Fruit fly (Drosophila melanogaster) Kc167 (cell line): ENCODE results near the gene CG3748.

Experiments
- Myc ChIP-seq: fragments of >200 bp; optimal IDR thresholded peaks from 2 replicates; lab custom pipeline; 2017; ENCODE audit warnings: missing external identifiers
- Sin3A ChIP-seq: fragments of >200 bp; optimal IDR thresholded peaks from 2 replicates; lab custom pipeline; 2018; ENCODE audit warnings: missing external identifiers
- h ChIP-seq: fragments of >200 bp; optimal IDR thresholded peaks from 3 replicates; lab custom pipeline; 2018; ENCODE audit warnings: missing external identifiers
- insv ChIP-seq: fragments of >200 bp; optimal IDR thresholded peaks from 3 replicates; lab custom pipeline; 2018; ENCODE audit warnings: missing external identifiers
- psq ChIP-seq: fragments of >200 bp; optimal IDR thresholded peaks from 2 replicates; lab custom pipeline; 2017; ENCODE audit warnings: missing external identifiers
- ttk ChIP-seq: sonication (Bioruptor generic); optimal IDR thresholded peaks from 2 replicates; lab custom pipeline; 2017; ENCODE audit warnings: missing external identifiers

Gene CG3748

DNA sequence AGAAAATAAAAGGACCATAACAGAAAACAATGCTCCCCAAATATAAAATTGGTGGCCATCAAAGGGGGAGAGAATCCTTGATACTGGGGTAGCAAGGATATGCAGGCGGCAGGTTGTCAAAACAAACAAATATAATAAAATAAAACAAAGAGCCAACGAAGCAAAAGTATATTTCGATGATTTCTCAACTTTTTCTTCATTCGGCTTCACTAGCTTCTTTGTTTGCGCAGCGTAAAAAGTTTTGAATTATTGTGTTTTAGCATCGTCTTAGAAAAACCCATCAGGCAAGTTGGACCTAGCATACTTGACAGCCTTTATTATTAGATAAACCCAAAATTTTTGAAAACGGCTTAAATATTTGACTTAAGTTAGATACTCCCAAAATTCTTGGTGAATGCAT lies at the start of gene CG3748:
Gene CG3748 (plus strand): TSS at position 301 of the 400 bp plus-strand sequence.
- TF ChIP-seq Myc (lab: Kevin White, UChicago) (no peak), psq (lab: Kevin White, UChicago) (no peak), h (no peak), Sin3A (lab: Kevin White, UChicago) (no peak), insv (lab: Kevin White, UChicago) (no peak), ttk (no peak)

- TF ChIP-seq Myc (lab: Kevin White, UChicago): no peak
- TF ChIP-seq psq (lab: Kevin White, UChicago): no peak
- no peak for TF ChIP-seq insv (lab: Kevin White, UChicago)
- TF ChIP-seq h: no peak
- TF ChIP-seq ttk: no peak
- no peak for TF ChIP-seq Sin3A (lab: Kevin White, UChicago)
Measured at dm6 chr2L:9321022-9321421, 21.6 kb upstream of the CG3748 start.

DNA sequence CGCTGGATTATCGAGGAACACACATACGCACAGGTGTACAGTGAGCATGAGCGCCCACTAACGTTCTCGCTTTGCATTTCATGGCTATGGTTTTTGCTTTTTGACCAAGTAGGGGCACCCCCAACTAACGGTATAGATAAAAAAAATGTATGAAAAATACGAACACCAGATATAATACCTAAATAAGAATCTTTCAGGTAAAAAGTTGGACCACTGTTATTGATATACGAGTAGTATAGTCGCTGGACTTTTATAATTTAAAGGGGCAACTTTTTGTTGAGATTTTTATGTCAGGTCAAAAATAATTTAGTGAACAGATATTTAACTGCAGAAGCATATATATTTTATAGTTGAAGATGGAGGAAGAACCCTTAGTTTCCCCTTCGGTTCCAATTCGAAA lies 15.2 kb upstream of the CG3748 start, which contains the start of gene CG17005:
Gene CG17005 (plus strand): TSS at position 301 of the 400 bp plus-strand sequence.
- TF ChIP-seq psq (lab: Kevin White, UChicago): no peak

DNA sequence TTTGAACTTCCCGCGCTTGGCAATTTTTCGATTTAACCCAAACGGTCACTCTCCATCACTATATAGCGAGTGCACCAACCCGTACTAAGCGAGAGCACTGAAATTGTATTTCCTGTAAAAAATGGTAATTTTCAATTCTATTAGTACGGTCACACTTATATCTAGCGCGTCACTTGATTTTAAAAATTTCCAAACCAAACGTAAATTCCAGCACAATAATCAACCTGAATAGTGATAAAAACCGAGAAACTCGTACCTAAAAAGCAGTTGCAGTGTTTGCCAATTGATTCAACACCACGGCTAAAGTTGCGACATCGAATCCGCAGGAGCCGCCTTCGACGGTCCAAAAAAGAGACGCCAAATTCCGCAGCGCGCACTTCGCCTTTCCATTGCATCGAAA lies 12.0 kb upstream of the CG3748 start, which contains the start of gene Cks30A:
Gene Cks30A (plus strand): TSS at position 136 of the 400 bp plus-strand sequence.
- no peak for TF ChIP-seq psq (lab: Kevin White, UChicago)
- TF ChIP-seq insv (lab: Kevin White, UChicago): no peak
- TF ChIP-seq ttk: no peak
- TF ChIP-seq Sin3A (lab: Kevin White, UChicago): no peak
- no peak for TF ChIP-seq h
- TF ChIP-seq Myc (lab: Kevin White, UChicago): no peak

- TF ChIP-seq insv (lab: Kevin White, UChicago) (no peak), Myc (lab: Kevin White, UChicago) (no peak), psq (lab: Kevin White, UChicago) (no peak), Sin3A (lab: Kevin White, UChicago) (no peak), h (no peak), ttk (no peak)
Measured at dm6 chr2L:9333300-9333876, 9.2 kb upstream of the CG3748 start, which contains the start of gene Eaat1. TSS of gene Eaat1 (plus strand) at chr2L:9333567.

- TF ChIP-seq psq (lab: Kevin White, UChicago): no peak
- TF ChIP-seq ttk: no peak
- no peak for TF ChIP-seq Sin3A (lab: Kevin White, UChicago)
- no peak for TF ChIP-seq Myc (lab: Kevin White, UChicago)
- TF ChIP-seq insv (lab: Kevin White, UChicago): no peak
- no peak for TF ChIP-seq h
Measured at dm6 chr2L:9338852-9339251, 3.8 kb upstream of the CG3748 start.

DNA sequence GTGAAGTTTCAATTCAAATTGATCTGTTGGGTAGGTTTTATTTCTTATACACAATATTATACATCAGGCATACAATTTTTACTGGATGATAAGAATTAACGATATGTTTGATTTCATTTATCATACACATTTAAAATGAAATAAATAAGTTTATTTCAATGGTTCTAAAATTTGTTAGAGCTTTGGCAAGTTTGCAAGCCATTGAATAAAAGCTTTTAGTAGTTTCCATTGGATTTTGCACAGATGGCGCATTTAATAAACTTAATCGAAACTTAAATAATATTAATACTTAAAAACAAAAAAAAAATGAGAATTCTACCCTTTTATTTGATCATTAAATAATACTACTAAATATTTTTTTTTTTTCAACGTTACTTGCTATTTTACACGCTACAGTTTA lies 672 bp upstream of the CG3748 start:
- TF ChIP-seq psq (lab: Kevin White, UChicago): no peak
- TF ChIP-seq Sin3A (lab: Kevin White, UChicago): no peak
- TF ChIP-seq ttk: no peak
- TF ChIP-seq insv (lab: Kevin White, UChicago): no peak
- TF ChIP-seq Myc (lab: Kevin White, UChicago): no peak
- no peak for TF ChIP-seq h

- TF ChIP-seq h: no peak
- no peak for TF ChIP-seq Sin3A (lab: Kevin White, UChicago)
- TF ChIP-seq psq (lab: Kevin White, UChicago): no peak
- TF ChIP-seq Myc (lab: Kevin White, UChicago): no peak
- TF ChIP-seq ttk: no peak
- no peak for TF ChIP-seq insv (lab: Kevin White, UChicago)
Measured at dm6 chr2L:9349246-9349645, 6.6 kb downstream of the CG3748 start, which contains the start of gene CG43350. TSS of gene CG43350 (plus strand) at chr2L:9349546.

DNA sequence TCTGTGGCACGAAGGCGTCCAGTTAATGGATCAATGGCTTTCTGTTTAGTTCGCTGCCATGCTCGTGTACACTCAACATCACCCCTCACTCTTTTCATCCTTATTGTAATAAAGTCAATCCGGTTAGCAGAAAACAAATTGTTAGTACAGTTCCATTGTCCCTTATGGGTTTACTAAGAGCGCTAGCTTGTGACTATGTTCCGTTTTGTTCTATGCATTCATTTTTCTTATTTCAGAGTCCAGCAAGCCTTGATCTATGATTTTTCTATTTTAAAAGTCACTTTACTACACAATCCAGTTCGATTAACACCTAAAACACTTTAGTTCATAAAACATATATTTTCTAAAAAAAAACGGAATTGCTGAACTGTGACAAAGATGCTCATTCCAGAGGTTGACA lies 7.5 kb downstream of the CG3748 start, which contains the start of gene CG13110:
Gene CG13110 (plus strand): TSS at position 301 of the 400 bp plus-strand sequence.
- TF ChIP-seq Myc (lab: Kevin White, UChicago): no peak
- TF ChIP-seq h: no peak
- TF ChIP-seq insv (lab: Kevin White, UChicago): no peak
- TF ChIP-seq psq (lab: Kevin White, UChicago): no peak
- TF ChIP-seq ttk: no peak
- no peak for TF ChIP-seq Sin3A (lab: Kevin White, UChicago)

- no peak for TF ChIP-seq ttk
- TF ChIP-seq Sin3A (lab: Kevin White, UChicago): no peak
- no peak for TF ChIP-seq h
- TF ChIP-seq insv (lab: Kevin White, UChicago): no peak
- TF ChIP-seq Myc (lab: Kevin White, UChicago): no peak
- no peak for TF ChIP-seq psq (lab: Kevin White, UChicago)
Measured at dm6 chr2L:9367340-9367739, 24.7 kb downstream of the CG3748 start, which contains the start of gene CG34181. TSS of gene CG34181 (plus strand) at chr2L:9367640.

dm6 chr2L:9369724-9370123 lies 27.1 kb downstream of the CG3748 start:
- TF ChIP-seq ttk (no peak), psq (lab: Kevin White, UChicago) (no peak), Myc (lab: Kevin White, UChicago) (no peak), insv (lab: Kevin White, UChicago) (no peak), h (no peak), Sin3A (lab: Kevin White, UChicago) (no peak)

DNA sequence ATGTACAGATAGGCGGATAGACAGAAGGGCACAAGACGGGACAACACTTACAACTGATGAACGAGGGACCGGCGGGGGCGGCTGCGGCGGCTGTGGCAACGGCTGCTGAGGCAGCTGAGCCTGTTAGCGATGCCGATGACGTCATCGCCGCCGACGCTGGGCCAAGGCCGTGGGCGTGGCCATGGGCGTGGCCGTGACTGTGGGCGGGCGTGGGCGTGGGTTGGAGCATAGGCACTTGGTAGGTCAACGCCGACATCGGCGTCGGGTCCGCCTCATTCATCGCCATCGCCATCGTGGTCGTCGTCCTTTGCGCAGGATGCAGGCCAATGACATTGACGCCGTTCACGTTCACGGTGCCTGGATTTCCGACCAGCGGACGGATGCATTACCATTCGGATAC lies 35.2 kb downstream of the CG3748 start:
- TF ChIP-seq Sin3A (lab: Kevin White, UChicago) (no peak), insv (lab: Kevin White, UChicago) (no peak), psq (lab: Kevin White, UChicago) (no peak), Myc (lab: Kevin White, UChicago) (no peak), h (no peak), ttk (no peak)
